Worm (Caenorhabditis elegans): ENCODE data around the gene C05D12.1.

The C05D12.1 gene

DNA sequence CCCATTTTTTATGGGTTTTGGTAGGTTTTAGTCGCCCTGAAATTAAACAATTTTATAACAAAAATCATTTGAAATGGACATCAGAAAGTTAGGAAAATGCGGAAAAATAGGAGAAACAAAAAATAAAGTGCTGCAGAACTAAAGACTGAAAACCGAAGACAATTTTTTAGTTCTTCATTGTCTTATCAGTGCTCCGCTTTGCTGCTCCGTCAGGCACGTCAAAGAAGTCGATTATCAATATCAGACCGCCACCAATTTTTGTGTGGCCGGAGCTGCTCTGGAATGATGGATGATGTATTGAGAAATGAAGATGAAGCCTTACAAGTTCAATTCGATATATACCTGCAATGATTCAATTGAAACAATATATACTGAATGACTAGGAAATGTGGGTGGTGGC lies 22.8 kb upstream of the C05D12.1 start, which contains the start of gene vha-6:
Gene vha-6 (minus strand): TSS at position 36 of the 400 bp plus-strand sequence.
- no peak for TF ChIP-seq unc-62 (GFP tag; optimal IDR thresholded peaks at IDR 0.05)

DNA sequence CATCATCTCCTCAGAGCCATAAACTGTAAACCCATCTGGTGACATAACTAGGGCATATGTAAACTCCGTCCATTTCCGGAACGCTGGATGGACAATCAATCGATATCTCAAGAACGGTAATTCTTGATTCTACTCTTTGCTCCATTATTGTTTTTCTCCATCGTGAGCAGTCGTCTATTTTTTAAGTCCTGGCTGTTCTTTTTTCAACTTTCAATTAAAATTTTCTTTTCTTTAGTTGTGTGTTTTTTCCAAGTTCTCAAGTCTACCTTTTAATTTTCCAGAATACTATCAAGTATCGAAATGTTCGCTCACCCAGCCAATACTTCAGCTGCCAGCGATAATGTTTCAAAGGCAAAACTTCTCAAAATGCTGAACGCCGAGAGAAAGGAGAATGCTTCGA lies 18.4 kb upstream of the C05D12.1 start, which contains the start of gene C05D12.5:
Gene C05D12.5 (plus strand): TSS at position 301 of the 400 bp plus-strand sequence.
- no peak for TF ChIP-seq unc-62 (GFP tag; optimal IDR thresholded peaks at IDR 0.05)

DNA sequence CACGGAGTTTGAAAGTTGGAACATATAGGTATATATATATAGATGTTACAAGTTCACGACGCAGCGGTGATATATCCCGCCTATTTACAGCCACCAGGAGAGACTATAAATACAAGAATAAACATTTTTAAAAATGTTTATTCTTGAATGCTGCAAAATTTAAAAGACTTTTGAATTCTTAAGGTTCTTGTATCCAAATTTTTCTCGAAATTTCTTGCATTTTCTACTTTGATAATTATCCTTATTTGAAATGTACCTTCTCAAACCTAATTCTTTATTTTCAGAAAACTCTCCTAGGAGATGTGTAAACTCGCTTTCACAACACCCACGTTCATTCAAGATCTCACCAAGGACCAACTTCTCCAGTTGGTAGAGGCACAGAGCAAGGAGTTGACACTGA lies 16.0 kb upstream of the C05D12.1 start, which contains the start of gene C05D12.4:
Gene C05D12.4 (plus strand): TSS at position 301 of the 400 bp plus-strand sequence.
- no peak for TF ChIP-seq unc-62 (GFP tag; optimal IDR thresholded peaks at IDR 0.05)

DNA sequence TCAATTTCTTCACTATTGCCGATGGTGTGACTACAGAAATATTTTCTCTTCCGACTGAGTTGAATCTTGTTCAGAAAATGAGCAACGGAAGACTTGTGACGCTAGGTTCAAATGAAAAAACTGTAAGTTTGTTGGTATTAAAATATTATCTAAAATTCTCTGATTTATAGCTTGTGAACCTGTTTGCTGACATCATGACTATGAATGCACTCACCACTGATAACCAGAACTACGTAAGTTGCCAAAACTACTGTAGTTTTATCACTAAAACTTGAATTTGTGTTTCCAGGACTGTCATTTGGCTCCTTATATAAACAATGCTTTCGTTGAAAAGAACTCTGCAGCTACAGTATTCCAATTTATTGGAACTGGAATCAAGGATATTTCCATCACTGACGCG lies 13.0 kb upstream of the C05D12.1 start:
- TF ChIP-seq unc-62 (GFP tag; optimal IDR thresholded peaks at IDR 0.05): no peak

DNA sequence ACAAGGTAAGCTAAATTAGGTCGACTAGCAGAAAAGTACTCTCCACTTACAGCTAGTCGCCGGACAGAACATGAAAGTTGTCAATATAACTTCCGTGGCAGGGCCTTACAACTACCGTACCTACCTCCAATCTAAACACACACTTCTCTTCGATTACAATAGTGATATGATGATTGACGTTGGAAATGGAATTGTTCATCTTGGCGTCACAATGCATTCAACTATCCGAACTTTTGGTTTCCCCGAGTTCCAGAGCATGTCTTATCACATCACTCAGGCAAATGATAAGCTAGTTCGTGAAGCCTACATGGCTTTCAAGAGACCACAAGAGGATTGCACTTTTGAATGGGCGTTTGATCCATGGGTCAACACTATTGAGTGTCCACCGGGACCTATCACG lies 11.8 kb upstream of the C05D12.1 start:
- no peak for TF ChIP-seq unc-62 (GFP tag; optimal IDR thresholded peaks at IDR 0.05)

DNA sequence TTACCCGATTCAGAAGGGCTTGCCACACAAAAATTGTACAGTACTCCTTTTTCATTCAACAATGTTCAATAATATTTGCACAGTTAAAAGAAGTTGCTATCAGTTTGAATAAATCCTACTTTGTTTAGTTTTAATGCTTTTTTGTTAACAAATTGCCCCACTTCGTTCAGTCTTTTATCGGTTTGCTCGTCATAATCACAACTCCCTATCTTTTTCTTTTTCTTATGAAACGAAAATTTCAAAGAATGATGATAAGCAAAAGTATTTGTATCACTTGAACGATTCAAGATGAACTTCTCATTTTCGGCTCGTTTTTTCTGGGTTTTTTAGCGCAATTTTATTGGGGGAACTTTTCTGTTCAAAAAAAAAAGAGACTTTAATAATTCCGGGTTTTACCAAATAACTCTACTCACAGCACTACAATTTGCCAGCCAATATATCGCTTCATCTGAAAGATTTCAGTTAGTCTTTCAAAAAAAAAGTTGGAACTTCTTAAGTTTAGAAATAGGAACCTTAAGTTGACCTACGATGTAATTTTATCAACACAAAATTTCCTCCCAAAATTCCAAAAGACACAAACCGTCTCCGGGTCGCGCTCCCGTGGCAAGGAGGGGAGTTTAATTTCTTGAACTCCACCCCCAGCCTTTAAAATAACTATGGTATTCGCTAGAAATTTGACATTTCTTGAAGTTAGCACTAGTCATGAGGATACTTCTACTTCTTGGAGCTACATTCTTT lies 9.2 kb upstream of the C05D12.1 start, which contains the start of gene C05D12.3:
Gene C05D12.3 (plus strand): TSS at position 688 of the 738 bp plus-strand sequence.
- TF ChIP-seq unc-62 (GFP tag; optimal IDR thresholded peaks at IDR 0.05): no peak

DNA sequence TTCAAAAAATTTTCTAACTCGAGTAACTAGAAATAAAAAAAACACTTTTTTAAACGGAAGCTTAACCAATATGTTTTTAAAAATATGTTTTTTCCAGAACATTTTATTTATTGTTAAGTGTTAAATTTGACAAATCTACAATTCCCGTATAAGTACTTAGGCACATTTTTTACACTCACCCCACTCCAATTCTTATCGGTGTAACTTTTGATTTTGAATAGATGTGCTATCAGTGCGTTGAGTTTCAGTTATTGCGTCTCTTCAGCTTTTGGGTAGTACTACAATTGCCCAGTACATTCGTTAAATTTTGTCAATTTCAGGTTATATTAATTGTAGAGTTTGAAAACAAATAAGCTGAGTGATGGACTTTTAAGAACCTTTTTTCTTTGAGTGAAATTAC lies 8.5 kb upstream of the C05D12.1 start:
- TF ChIP-seq unc-62 (GFP tag; optimal IDR thresholded peaks at IDR 0.05): no peak

DNA sequence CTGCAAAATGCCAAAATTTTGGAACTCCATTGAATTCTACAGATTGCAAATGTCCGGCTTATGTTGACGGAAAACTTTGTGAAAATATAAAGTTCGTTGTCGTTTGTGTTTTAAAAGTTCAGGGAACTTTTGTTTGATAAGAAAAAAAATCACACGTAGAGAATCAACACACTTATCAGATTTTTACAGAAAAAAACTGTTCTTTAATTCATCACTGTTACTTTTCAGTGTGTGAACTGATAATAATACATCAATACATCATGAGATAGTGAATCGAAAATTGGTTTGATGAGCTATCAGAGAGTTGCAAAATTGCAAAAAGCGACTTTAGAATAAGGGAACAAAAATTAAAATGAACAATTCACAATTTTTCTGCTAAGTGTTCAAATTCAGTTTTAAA lies 2.9 kb upstream of the C05D12.1 start:
- no peak for TF ChIP-seq unc-62 (GFP tag; optimal IDR thresholded peaks at IDR 0.05)

DNA sequence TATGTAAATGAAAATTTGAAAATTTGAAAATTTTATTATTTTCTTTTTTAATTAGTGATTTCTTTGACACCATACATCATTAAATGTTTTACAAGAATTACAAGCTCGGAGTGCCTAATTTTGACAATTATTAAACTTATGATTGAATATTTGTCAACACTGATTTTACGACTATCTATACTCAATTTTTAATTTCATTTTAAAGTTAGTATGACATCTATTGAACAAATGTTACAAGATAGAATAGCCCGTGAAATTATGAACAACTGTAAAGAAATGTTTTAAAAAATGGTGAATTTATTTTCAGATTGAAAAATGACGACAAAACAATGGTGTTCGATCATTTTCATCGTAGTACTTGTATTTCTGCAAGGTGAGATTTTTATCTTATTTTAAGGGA lies 2.4 kb upstream of the C05D12.1 start, which contains the start of gene C05D12.2:
Gene C05D12.2 (plus strand): TSS at position 301 of the 400 bp plus-strand sequence.
- no peak for TF ChIP-seq unc-62 (GFP tag; optimal IDR thresholded peaks at IDR 0.05)

DNA sequence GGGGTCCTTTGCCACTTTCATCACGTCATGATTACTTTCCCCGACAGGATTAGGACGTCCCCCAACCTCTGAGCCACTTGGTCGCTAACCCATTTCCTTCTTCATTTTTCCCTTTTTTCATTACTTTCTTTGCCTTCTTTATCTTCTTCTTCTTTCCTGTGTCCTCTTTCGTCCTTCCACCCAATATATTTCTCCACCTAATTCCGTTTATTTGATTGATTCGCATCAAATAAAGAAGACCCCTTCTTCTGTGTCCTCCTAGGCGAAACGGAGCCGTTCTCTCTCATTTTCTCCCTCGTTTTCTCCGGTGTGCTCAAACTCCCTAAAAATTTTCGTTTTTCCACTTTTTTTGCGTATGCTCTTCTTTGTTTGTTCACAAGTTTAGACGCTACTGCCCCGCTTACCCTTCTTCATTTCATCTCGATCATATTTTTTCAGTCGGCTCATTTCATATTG lies 5.9 kb downstream of the C05D12.1 start, which contains the start of gene C05D12.7:
Gene C05D12.7 (plus strand): TSS at position 406 of the 456 bp plus-strand sequence.
- no peak for TF ChIP-seq unc-62 (GFP tag; optimal IDR thresholded peaks at IDR 0.05)

DNA sequence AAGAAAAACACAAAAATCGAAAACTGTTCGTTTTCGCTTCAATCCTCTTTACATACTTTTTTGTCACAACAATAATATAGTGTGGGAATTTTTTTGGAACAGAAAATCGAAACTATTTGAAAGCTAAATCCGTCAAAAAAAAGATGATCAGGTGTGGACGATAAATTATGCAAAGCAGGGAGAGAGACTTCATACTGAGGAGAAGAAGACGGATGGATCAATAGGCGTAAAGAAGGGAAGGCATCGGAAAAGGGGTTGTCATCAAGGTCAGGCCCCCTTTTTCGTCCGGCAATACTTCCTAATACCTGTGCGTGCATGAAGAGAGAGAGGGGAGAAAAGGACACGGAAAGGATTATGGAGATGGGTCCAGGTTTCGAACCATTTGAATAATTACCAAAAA lies 15.2 kb downstream of the C05D12.1 start:
- TF ChIP-seq unc-62 (GFP tag; optimal IDR thresholded peaks at IDR 0.05): no peak

DNA sequence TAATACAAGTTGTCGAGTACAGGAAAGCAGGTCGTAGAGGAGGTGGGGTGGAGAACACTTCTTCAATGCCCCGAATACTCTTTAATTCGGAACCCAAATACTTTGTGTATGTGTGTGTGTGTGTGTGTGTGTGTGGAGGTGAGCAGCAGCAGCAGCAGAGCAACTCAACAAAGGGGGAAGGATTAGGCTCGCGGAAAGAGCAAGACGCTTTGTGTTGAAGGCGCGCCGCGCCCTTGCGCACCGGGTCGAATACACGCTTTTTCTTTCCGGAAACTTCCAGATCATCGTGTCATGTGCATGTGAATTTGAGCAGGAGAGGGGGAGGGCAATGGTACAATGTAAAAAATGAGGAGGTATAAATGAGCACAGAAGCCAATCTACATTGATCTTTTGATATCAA lies 16.8 kb downstream of the C05D12.1 start:
- TF ChIP-seq unc-62 (GFP tag; optimal IDR thresholded peaks at IDR 0.05): no peak

DNA sequence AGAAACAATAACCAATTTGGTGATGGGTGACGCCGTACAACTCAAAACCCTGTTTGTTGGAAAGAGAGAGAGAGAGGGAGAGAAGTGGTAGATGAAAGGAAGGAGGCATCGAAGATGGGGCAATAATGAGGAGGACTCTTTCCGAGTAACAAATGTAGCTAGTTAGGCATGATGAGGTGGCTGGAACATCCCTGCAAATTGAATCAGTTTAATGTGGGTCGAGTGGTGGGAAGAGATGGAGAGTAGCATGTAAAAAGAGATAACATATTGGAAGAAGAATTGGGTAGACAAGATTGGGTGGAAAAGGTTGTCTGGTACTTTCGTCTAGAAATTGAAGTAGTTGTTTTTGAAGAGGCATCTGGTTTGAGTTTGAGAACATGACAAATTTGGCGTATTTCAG lies 19.4 kb downstream of the C05D12.1 start:
- no peak for TF ChIP-seq unc-62 (GFP tag; optimal IDR thresholded peaks at IDR 0.05)

DNA sequence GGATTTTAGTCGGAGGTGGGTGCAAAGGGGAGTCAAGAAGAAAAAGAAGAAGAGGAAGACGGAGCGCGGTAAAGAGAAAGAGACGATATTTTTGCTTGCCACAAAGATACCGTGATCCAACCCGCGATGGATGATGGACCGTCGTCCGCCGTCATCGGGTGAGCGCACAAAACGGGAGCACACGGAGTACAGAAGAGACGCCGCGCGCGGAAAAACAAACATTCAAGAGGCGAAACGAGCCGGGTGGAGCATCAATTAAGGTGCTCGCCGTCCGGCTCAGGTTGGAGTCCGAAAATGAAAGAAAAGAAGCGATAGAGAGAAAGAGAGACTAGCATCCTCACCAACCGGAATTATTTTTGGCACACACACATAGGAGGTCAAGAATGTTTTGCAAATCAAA lies 21.8 kb downstream of the C05D12.1 start:
- no peak for TF ChIP-seq unc-62 (GFP tag; optimal IDR thresholded peaks at IDR 0.05)

DNA sequence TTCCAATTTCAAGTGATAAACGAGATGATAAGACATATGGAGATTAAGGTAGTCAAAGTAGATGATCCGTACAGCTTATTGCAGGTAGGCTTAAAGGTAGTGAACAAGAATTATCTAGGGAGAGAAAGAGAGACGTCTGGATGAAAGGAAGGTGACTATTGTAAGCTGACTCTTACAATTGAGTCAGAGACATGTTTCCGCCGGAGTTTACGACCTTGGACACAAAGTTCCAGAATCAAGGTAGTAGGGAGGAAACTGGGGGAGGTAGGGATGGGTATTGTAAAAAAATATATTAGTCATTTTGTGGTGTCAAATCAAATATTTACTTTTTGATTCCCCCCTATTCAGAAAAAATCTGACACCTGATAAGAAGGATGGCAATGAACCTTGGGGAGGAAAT lies 23.2 kb downstream of the C05D12.1 start:
- no peak for TF ChIP-seq unc-62 (GFP tag; optimal IDR thresholded peaks at IDR 0.05)

DNA sequence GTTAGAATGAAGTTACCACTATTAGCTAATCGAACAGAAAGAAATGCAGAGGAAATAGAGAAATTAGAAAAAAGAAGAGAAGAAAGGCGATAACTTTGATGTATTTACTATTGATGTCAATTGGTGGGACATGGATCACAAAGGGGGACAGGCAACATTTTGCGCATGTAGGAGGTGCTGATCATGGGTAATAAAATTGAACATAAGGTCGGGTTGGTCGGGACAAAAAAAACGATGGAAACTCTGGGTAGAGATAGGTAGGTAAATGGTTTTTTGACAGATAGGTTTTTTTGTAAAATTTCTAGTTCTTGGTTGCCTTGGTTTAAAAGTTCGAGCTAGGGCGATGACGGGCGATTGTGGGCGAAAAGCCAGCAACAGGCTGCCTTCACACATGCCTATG lies 24.7 kb downstream of the C05D12.1 start, which contains the start of gene shn-1:
Gene shn-1 (minus strand): TSS at position 101 of the 400 bp plus-strand sequence.
- no peak for TF ChIP-seq unc-62 (GFP tag; optimal IDR thresholded peaks at IDR 0.05)

DNA sequence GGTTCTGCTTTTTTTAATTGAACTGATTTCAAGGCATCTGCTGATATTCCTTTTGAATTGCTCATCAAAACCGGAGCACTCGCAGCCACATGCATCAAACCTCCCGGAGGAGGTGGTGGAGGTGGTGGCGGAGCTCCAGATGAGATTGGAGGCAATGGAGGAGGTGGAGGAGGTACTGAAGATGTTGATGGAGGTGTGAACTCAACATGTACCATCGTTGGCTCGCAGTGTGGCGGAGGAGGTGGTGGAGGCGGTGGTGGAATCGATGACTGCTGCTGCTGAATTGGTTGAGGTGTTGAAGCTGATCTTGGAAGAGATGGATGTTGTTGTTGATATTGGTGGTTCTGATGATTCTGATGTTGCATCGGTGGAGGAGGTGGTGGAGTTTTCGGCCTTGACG lies 28.6 kb downstream of the C05D12.1 start:
- TF ChIP-seq unc-62 (GFP tag; optimal IDR thresholded peaks at IDR 0.05): no peak

Measured in whole organism, dauer.